Worm (Caenorhabditis elegans) whole organism, late embryonic: ENCODE data around the gene snx-17.

ENCODE experiments used
- C08G9.2 ChIP-seq: sonication (generic microtip); optimal IDR thresholded peaks from 2 replicates; lab custom pipeline; 2016; ENCODE audit warnings: mild to moderate bottlenecking, missing genetic modification characterization, moderate library complexity, missing compliant biosample characterization
- C38D4.7 ChIP-seq: fragments of 200-800 bp; sonication (Bioruptor generic); optimal IDR thresholded peaks from 2 replicates; lab custom pipeline; 2018; ENCODE audit warnings: mild to moderate bottlenecking, missing genetic modification characterization, moderate library complexity, missing compliant biosample characterization
- K02D7.2 ChIP-seq: sonication (generic microtip); optimal IDR thresholded peaks from 2 replicates; lab custom pipeline; 2017; ENCODE audit warnings: mild to moderate bottlenecking, missing genetic modification characterization, missing compliant biosample characterization
- K09A11.1 ChIP-seq: sonication (generic microtip); optimal IDR thresholded peaks from 2 replicates; lab custom pipeline; 2017; ENCODE audit warnings: antibody characterized with exemption, mild to moderate bottlenecking, missing genetic modification characterization, missing compliant biosample characterization; ENCODE audit not compliant: insufficient read depth
- Y22D7AL.16 ChIP-seq: sonication (generic microtip); optimal IDR thresholded peaks from 2 replicates; lab custom pipeline; 2016; ENCODE audit warnings: missing genetic modification characterization, missing compliant biosample characterization
- ahr-1 ChIP-seq: sonication (generic microtip); optimal IDR thresholded peaks from 2 replicates; lab custom pipeline; 2016; ENCODE audit warnings: missing genetic modification characterization, missing compliant biosample characterization
- ceh-14 ChIP-seq: sonication (generic microtip); optimal IDR thresholded peaks from 2 replicates; lab custom pipeline; 2016; ENCODE audit warnings: missing genotype, missing genetic modification characterization, missing compliant biosample characterization
- ceh-18 ChIP-seq: sonication (generic microtip); optimal IDR thresholded peaks from 2 replicates; lab custom pipeline; 2016; ENCODE audit warnings: missing genetic modification characterization, missing compliant biosample characterization
- ceh-19 ChIP-seq: fragments of 200-800 bp; sonication (Bioruptor generic); optimal IDR thresholded peaks from 2 replicates; lab custom pipeline; 2018; ENCODE audit warnings: mild to moderate bottlenecking, missing genetic modification characterization, missing compliant biosample characterization
- ceh-2 ChIP-seq: sonication (generic microtip); optimal IDR thresholded peaks from 2 replicates; lab custom pipeline; 2016; ENCODE audit warnings: missing genotype, missing genetic modification characterization, missing compliant biosample characterization
- ceh-22 ChIP-seq: sonication (generic microtip); optimal IDR thresholded peaks from 2 replicates; lab custom pipeline; 2017; ENCODE audit warnings: missing biosample characterization, missing genetic modification characterization
- ceh-24 ChIP-seq: sonication (generic microtip); optimal IDR thresholded peaks from 2 replicates; lab custom pipeline; 2016; ENCODE audit warnings: mild to moderate bottlenecking, missing genetic modification characterization, missing compliant biosample characterization
- ceh-30 ChIP-seq: fragments of 150-350 bp; optimal IDR thresholded peaks from 2 replicates; lab custom pipeline; 2014; ENCODE audit warnings: missing biosample characterization, missing genetic modification characterization
- ceh-31 ChIP-seq: sonication (generic microtip); optimal IDR thresholded peaks from 2 replicates; lab custom pipeline; 2016; ENCODE audit warnings: missing genetic modification characterization, missing compliant biosample characterization
- ceh-34 ChIP-seq: sonication (generic microtip); optimal IDR thresholded peaks from 2 replicates; lab custom pipeline; 2016; ENCODE audit warnings: mild to moderate bottlenecking, missing genetic modification characterization, missing compliant biosample characterization
- ceh-45 ChIP-seq: fragments of 200-800 bp; sonication (Bioruptor generic); IDR thresholded peaks from 2 replicates; pipeline ENCODE4 v1.3.6; 2022; ENCODE audit warnings: missing genetic modification reagents, missing genetic modification characterization, missing compliant biosample characterization
- ceh-48 ChIP-seq: sonication (generic microtip); optimal IDR thresholded peaks from 2 replicates; lab custom pipeline; 2016; ENCODE audit warnings: missing genetic modification characterization, inconsistent platforms, missing compliant biosample characterization
- ceh-6 ChIP-seq: fragments of 200-800 bp; sonication (Bioruptor generic); optimal IDR thresholded peaks from 2 replicates; lab custom pipeline; 2018; ENCODE audit warnings: mild to moderate bottlenecking, missing genetic modification characterization, missing compliant biosample characterization
- ceh-9 ChIP-seq: sonication (generic microtip); optimal IDR thresholded peaks from 2 replicates; lab custom pipeline; 2016; ENCODE audit warnings: mild to moderate bottlenecking, missing genetic modification characterization, inconsistent platforms, missing compliant biosample characterization
- dmd-4 ChIP-seq: sonication (generic microtip); optimal IDR thresholded peaks from 2 replicates; lab custom pipeline; 2016; ENCODE audit warnings: borderline replicate concordance, missing genetic modification characterization, missing compliant biosample characterization
- dve-1 ChIP-seq: sonication (generic microtip); optimal IDR thresholded peaks from 2 replicates; lab custom pipeline; 2017; ENCODE audit warnings: antibody characterized with exemption, mild to moderate bottlenecking, missing genetic modification characterization, missing compliant biosample characterization
- elt-2 ChIP-seq: sonication (generic microtip); optimal IDR thresholded peaks from 2 replicates; lab custom pipeline; 2016; ENCODE audit warnings: missing genetic modification reagents, missing genetic modification characterization, missing compliant biosample characterization
- elt-4 ChIP-seq: sonication (generic microtip); optimal IDR thresholded peaks from 2 replicates; lab custom pipeline; 2016; ENCODE audit warnings: missing genetic modification characterization, missing compliant biosample characterization
- ets-4 ChIP-seq: sonication (generic microtip); optimal IDR thresholded peaks from 2 replicates; lab custom pipeline; 2016; ENCODE audit warnings: missing genetic modification characterization, missing compliant biosample characterization
- eyg-1 ChIP-seq: sonication (generic microtip); optimal IDR thresholded peaks from 2 replicates; lab custom pipeline; 2016; ENCODE audit warnings: missing genotype, missing genetic modification characterization, missing compliant biosample characterization
- fkh-6 ChIP-seq: sonication (generic microtip); optimal IDR thresholded peaks from 2 replicates; lab custom pipeline; 2016; ENCODE audit warnings: missing genetic modification characterization, missing compliant biosample characterization
- gmeb-2 ChIP-seq: sonication (generic microtip); optimal IDR thresholded peaks from 2 replicates; lab custom pipeline; 2016; ENCODE audit warnings: missing genetic modification characterization, inconsistent platforms, missing compliant biosample characterization
- hlh-13 ChIP-seq: fragments of 200-800 bp; sonication (Bioruptor generic); optimal IDR thresholded peaks from 2 replicates; lab custom pipeline; 2018; ENCODE audit warnings: mild to moderate bottlenecking, missing genetic modification characterization, missing compliant biosample characterization
- hlh-15 ChIP-seq: sonication (generic microtip); optimal IDR thresholded peaks from 2 replicates; lab custom pipeline; 2016; ENCODE audit warnings: missing genetic modification characterization, missing compliant biosample characterization
- hlh-30 ChIP-seq: sonication (generic microtip); optimal IDR thresholded peaks from 2 replicates; lab custom pipeline; 2017; ENCODE audit warnings: antibody characterized with exemption, missing genetic modification characterization, missing compliant biosample characterization; ENCODE audit not compliant: insufficient read depth
- hlh-6 ChIP-seq: sonication (generic microtip); optimal IDR thresholded peaks from 2 replicates; lab custom pipeline; 2016; ENCODE audit warnings: missing genotype, missing genetic modification characterization, missing compliant biosample characterization
- hlh-8 ChIP-seq: sonication (generic microtip); optimal IDR thresholded peaks from 2 replicates; lab custom pipeline; 2016; ENCODE audit warnings: missing genotype, missing genetic modification characterization, missing compliant biosample characterization
- lin-11 ChIP-seq: fragments of 200-800 bp; sonication (Bioruptor generic); optimal IDR thresholded peaks from 2 replicates; lab custom pipeline; 2018; ENCODE audit warnings: mild to moderate bottlenecking, missing genetic modification characterization, missing compliant biosample characterization
- madf-2 ChIP-seq: sonication (generic microtip); optimal IDR thresholded peaks from 2 replicates; lab custom pipeline; 2017; ENCODE audit warnings: missing genetic modification characterization, missing compliant biosample characterization
- nfya-1 ChIP-seq: sonication (generic microtip); optimal IDR thresholded peaks from 2 replicates; lab custom pipeline; 2017; ENCODE audit warnings: missing genetic modification characterization, mild to moderate bottlenecking, missing compliant biosample characterization, antibody characterized with exemption, moderate library complexity
- odd-2 ChIP-seq: sonication (generic microtip); optimal IDR thresholded peaks from 2 replicates; lab custom pipeline; 2017; ENCODE audit warnings: antibody characterized with exemption, mild to moderate bottlenecking, missing genetic modification characterization, missing compliant biosample characterization
- pax-1 ChIP-seq: fragments of 150-350 bp; optimal IDR thresholded peaks from 2 replicates; lab custom pipeline; 2014; ENCODE audit warnings: missing biosample characterization, missing genetic modification characterization
- pha-2 ChIP-seq: sonication (generic microtip); optimal IDR thresholded peaks from 2 replicates; lab custom pipeline; 2017; ENCODE audit warnings: mild to moderate bottlenecking, missing genetic modification characterization, missing compliant biosample characterization
- pha-4 ChIP-seq: fragments of 150-350 bp; optimal IDR thresholded peaks from 2 replicates; lab custom pipeline; 2018; ENCODE audit warnings: missing biosample characterization, missing genetic modification reagents, missing genetic modification characterization
- pros-1 ChIP-seq: fragments of 150-350 bp; optimal IDR thresholded peaks from 2 replicates; lab custom pipeline; 2014; ENCODE audit warnings: missing biosample characterization, missing genetic modification reagents, missing genetic modification characterization
- rnt-1 ChIP-seq: sonication (generic microtip); optimal IDR thresholded peaks from 2 replicates; lab custom pipeline; 2016; ENCODE audit warnings: missing genetic modification characterization, missing compliant biosample characterization
- sdc-2 ChIP-seq: sonication (generic microtip); optimal IDR thresholded peaks from 2 replicates; lab custom pipeline; 2016; ENCODE audit warnings: missing genotype, missing genetic modification characterization, missing compliant biosample characterization
- sox-2 ChIP-seq: fragments of 200-800 bp; sonication (Bioruptor generic); IDR thresholded peaks from 2 replicates; pipeline ENCODE4 v1.3.6; 2022; ENCODE audit warnings: missing genetic modification reagents, missing genetic modification characterization, missing compliant biosample characterization
- sox-4 ChIP-seq: sonication (generic microtip); optimal IDR thresholded peaks from 2 replicates; lab custom pipeline; 2017; ENCODE audit warnings: mild to moderate bottlenecking, missing genetic modification characterization, inconsistent platforms, missing compliant biosample characterization
- tbx-7 ChIP-seq: sonication (generic microtip); optimal IDR thresholded peaks from 2 replicates; lab custom pipeline; 2016; ENCODE audit warnings: missing genotype, missing genetic modification characterization, missing compliant biosample characterization
- unc-3 ChIP-seq, 2 experiments: fragments of 200-800 bp in 1 of 2; sonication (Bioruptor generic) in 1 of 2; sonication (generic microtip) in 1 of 2; conservative IDR thresholded peaks in 1 of 2; optimal IDR thresholded peaks in 1 of 2; 2 replicates each; pipeline versions ENCODE4 v1.3.6 to Lab custom; 2016 to 2022; ENCODE audit warnings: missing compliant biosample characterization in 2 of 2, missing genetic modification characterization in 2 of 2, missing genetic modification reagents in 1 of 2
- unc-42 ChIP-seq: sonication (generic microtip); optimal IDR thresholded peaks from 2 replicates; lab custom pipeline; 2016; ENCODE audit warnings: missing genotype, missing genetic modification characterization, missing compliant biosample characterization
- unc-86 ChIP-seq: sonication (generic microtip); optimal IDR thresholded peaks from 2 replicates; lab custom pipeline; 2016; ENCODE audit warnings: missing genetic modification characterization, missing compliant biosample characterization
- zip-5 ChIP-seq: sonication (generic microtip); optimal IDR thresholded peaks from 2 replicates; lab custom pipeline; 2016; ENCODE audit warnings: missing genetic modification characterization, missing compliant biosample characterization

Gene snx-17

DNA sequence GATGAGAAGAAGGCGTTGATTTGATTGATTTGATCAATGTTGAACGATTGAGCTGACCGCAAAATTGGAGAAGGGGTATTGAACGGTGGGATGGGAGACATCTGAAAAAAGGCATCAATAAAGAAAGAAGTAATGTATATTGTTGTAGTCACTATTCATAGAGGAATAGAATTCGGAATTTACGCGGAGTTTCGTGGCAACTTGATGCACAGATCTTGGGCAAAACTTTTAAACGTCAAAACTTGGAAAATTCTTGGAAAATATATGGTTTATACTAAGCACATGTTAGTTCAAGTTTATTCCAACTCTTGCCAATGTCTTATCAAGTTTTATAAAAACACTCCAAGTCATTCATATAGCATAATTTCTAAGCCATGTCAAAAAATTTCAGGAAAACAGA lies 4.3 kb upstream of the snx-17 start, which contains the start of gene F17H10.4:
F17H10.4 (minus strand) TSS at position 101 of the 400 bp plus-strand sequence.
- TF ChIP-seq nfya-1 (no peak), hlh-6 (tag; lab: Kevin White, UChicago) (no peak), ets-4 (tag; lab: Kevin White, UChicago) (no peak), ceh-6 (no peak), sox-4 (tag; lab: Kevin White, UChicago) (no peak), dve-1 (no peak), fkh-6 (tag; lab: Kevin White, UChicago) (no peak), tbx-7 (tag; lab: Kevin White, UChicago) (no peak), pax-1 (tag; lab: Kevin White, UChicago) (no peak)

DNA sequence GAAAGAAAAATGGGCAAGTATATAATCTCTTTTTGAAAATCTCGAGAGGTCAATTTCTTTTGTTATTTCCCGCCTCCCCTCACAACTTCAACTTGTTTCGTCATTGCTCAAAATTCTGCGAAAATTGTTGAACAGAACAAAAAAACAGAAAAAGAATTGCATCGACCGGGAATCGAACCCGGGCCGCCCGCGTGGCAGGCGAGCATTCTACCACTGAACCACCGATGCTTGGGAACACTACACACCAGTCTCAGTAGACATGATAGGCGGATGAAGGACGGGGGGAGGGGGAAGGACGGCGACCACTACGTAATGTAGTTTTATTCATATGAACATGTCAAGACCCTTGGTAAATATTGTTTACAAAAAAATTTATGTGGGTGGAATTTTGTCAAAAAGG lies 987 bp downstream of the snx-17 start:
- TF ChIP-seq hlh-6 (tag; lab: Kevin White, UChicago) (peak; percentile 97), zip-5 (tag; lab: Kevin White, UChicago) (peak; percentile 52), ceh-19 (GFP tag; lab: Kevin White, UChicago) (peak; percentile 92), ceh-30 (tag; lab: Kevin White, UChicago) (no peak), ceh-6 (peak; percentile 95), unc-86 (tag; lab: Kevin White, UChicago) (peak; percentile 92), sdc-2 (tag; lab: Kevin White, UChicago) (peak; percentile 93), lin-11 (tag; lab: Kevin White, UChicago) (peak; percentile 92), K02D7.2 (peak; percentile 90), ceh-34 (peak; percentile 96), ceh-14 (tag; lab: Kevin White, UChicago) (peak; percentile 94), rnt-1 (peak; percentile 49), dve-1 (peak; percentile 46), ceh-9 (tag; lab: Kevin White, UChicago) (peak; percentile 89), odd-2 (tag; lab: Kevin White, UChicago) (peak; percentile 74), pha-2 (peak; percentile 94), ceh-2 (tag; lab: Kevin White, UChicago) (peak; percentile 83), elt-2 (tag; lab: Kevin White, UChicago) (peak; percentile 97), Y22D7AL.16 (tag; lab: Kevin White, UChicago) (peak; percentile 87), C38D4.7 (GFP tag; lab: Kevin White, UChicago) (peak; percentile 91), K09A11.1 (tag; lab: Kevin White, UChicago) (peak; percentile 89), gmeb-2 (tag; lab: Kevin White, UChicago) (peak; percentile 92), eyg-1 (peak; percentile 79), dmd-4 (tag; lab: Kevin White, UChicago) (peak; percentile 92), hlh-15 (tag; lab: Kevin White, UChicago) (peak; percentile 40), ceh-31 (tag; lab: Kevin White, UChicago) (peak; percentile 86), ceh-48 (tag; lab: Kevin White, UChicago) (peak; percentile 73), hlh-8 (tag; lab: Kevin White, UChicago) (peak; percentile 26), ahr-1 (tag; lab: Kevin White, UChicago) (peak; percentile 65), ceh-18 (tag; lab: Kevin White, UChicago) (peak; percentile 61), hlh-30 (tag; lab: Kevin White, UChicago) (peak; percentile 69), ceh-22 (tag; lab: Kevin White, UChicago) (no peak), ceh-45 (GFP tag; lab: Robert Waterston, UW) (peak; percentile 95), pros-1 (peak; percentile 37), madf-2 (tag; lab: Kevin White, UChicago) (peak; percentile 69), C08G9.2 (peak; percentile 91), pax-1 (tag; lab: Kevin White, UChicago) (no peak), hlh-13 (GFP tag; lab: Kevin White, UChicago) (peak; percentile 87), sox-2 (GFP tag; lab: Robert Waterston, UW) (peak; percentile 93), ceh-24 (tag; lab: Kevin White, UChicago) (peak; percentile 86), unc-42 (tag; lab: Kevin White, UChicago) (peak; percentile 17), pha-4 (no peak), unc-3 (GFP tag; conservative IDR thresholded peaks at IDR 0.05; lab: Robert Waterston, UW) (peak; percentile 97), unc-3 (tag; optimal IDR thresholded peaks at IDR 0.05; lab: Kevin White, UChicago) (peak; percentile 62), elt-4 (tag; lab: Kevin White, UChicago) (no peak), tbx-7 (tag; lab: Kevin White, UChicago) (peak; percentile 7)
